Worm (Caenorhabditis elegans): ENCODE data around the gene B0303.4.

DNA sequence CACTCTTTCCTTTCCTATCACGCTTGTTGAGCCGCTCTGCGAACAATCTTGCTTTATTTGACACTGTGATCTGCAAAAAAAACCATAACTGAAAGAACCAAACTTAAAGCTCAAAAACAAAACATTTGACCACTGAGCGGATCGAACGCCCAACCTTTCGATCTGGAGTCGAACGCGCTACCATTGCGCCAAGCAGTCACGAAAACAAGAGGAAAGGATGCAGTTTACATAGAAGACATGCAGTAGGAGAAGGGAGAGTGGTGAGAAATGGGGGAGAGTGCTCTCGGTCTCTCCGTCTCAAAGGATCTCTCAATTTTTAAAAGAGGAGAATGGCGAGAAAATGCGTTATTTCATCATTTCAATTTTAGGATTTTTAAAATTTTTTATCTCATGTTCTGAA, 11.3 kb upstream of the B0303.4 start:
- TF ChIP-seq D2030.7 (GFP tag; IDR thresholded peaks at IDR 0.05) (peak; percentile 61), Y95B8A.8 (GFP tag; IDR thresholded peaks at IDR 0.05) (0 out of 2 replicates have a peak, but pooled peaks have one; percentile 46), ZK185.1 (tag; optimal IDR thresholded peaks at IDR 0.05; ENCODE audit: poor library complexity, severe bottlenecking) (peak; percentile 93), egl-44 (GFP tag; IDR thresholded peaks at IDR 0.05) (peak; percentile 75; the same call in 1 of the 2 replicates), ceh-91 (GFP tag; IDR thresholded peaks at IDR 0.05) (0 out of 2 replicates have a peak, but pooled peaks have one; percentile 33), sptf-2 (GFP tag; optimal IDR thresholded peaks at IDR 0.05) (peak; percentile 52), snpc-4 (GFP tag; optimal IDR thresholded peaks at IDR 0.05) (peak; percentile 53), snpc-4 (tag; optimal IDR thresholded peaks at IDR 0.05) (peak in 2 of 4 experiments; percentile 51), pha-4 (tag; optimal IDR thresholded peaks at IDR 0.05) (no peak), attf-6 (GFP tag; IDR thresholded peaks at IDR 0.05) (0 out of 2 replicates have a peak, but pooled peaks have one; percentile 27), hlh-26 (GFP tag; conservative IDR thresholded peaks at IDR 0.05) (no peak), ekl-4 (GFP tag; IDR thresholded peaks at IDR 0.05) (peak; percentile 67), madf-8 (GFP tag; conservative IDR thresholded peaks at IDR 0.05) (peak; percentile 32; the same call in 1 of the 2 replicates), nhr-120 (GFP tag; IDR thresholded peaks at IDR 0.05) (no peak)
